Worm (Caenorhabditis elegans): ENCODE results near the gene T07D3.9.
"Not testable (repeated sequence)": the region's sequence is repeated elsewhere in the genome, so short reads cannot be mapped to it uniquely, and the experiment has no call there.

The T07D3.9 gene

ce11 chrII:900720-901332 is at the start of gene T07D3.9:
Gene T07D3.9, minus strand, starts transcription at chrII:900913.
- TF ChIP-seq him-1 (tag; optimal IDR thresholded peaks at IDR 0.05) (no peak), W03F9.2 (tag; optimal IDR thresholded peaks at IDR 0.05) (no peak), dao-5 (tag; optimal IDR thresholded peaks at IDR 0.05) (no peak)

ce11 chrII:950374-950773 is 49.7 kb upstream of the T07D3.9 start:
- TF ChIP-seq him-1 (tag; optimal IDR thresholded peaks at IDR 0.05) (no peak), W03F9.2 (tag; optimal IDR thresholded peaks at IDR 0.05) (no peak), dao-5 (tag; optimal IDR thresholded peaks at IDR 0.05) (no peak)

- TF ChIP-seq dao-5 (tag; optimal IDR thresholded peaks at IDR 0.05) (no peak), him-1 (tag; optimal IDR thresholded peaks at IDR 0.05) (no peak), W03F9.2 (tag; optimal IDR thresholded peaks at IDR 0.05) (no peak)
Observed at ce11 chrII:948091-948490, 47.4 kb upstream of the T07D3.9 start, which contains the start of gene fbxc-32. Gene fbxc-32, minus strand, starts transcription at chrII:948191.

ce11 chrII:943773-944172 is 43.1 kb upstream of the T07D3.9 start, which contains the start of gene clec-43:
Gene clec-43, plus strand, starts transcription at chrII:944066.
- TF ChIP-seq W03F9.2 (tag; optimal IDR thresholded peaks at IDR 0.05): no peak
- TF ChIP-seq him-1 (tag; optimal IDR thresholded peaks at IDR 0.05): no peak
- no peak for TF ChIP-seq dao-5 (tag; optimal IDR thresholded peaks at IDR 0.05)

- TF ChIP-seq dao-5 (tag; optimal IDR thresholded peaks at IDR 0.05) (no peak), him-1 (tag; optimal IDR thresholded peaks at IDR 0.05) (no peak), W03F9.2 (tag; optimal IDR thresholded peaks at IDR 0.05) (no peak)
Observed at ce11 chrII:940779-941178, 40.1 kb upstream of the T07D3.9 start, which contains the start of gene fbxc-36. Gene fbxc-36, plus strand, starts transcription at chrII:940983.

- no peak for TF ChIP-seq dao-5 (tag; optimal IDR thresholded peaks at IDR 0.05)
Observed at ce11 chrII:938549-938948, 37.8 kb upstream of the T07D3.9 start, which contains the start of gene R07C3.3. Gene R07C3.3, plus strand, starts transcription at chrII:938849.

- TF ChIP-seq him-1 (tag; optimal IDR thresholded peaks at IDR 0.05) (no peak), W03F9.2 (tag; optimal IDR thresholded peaks at IDR 0.05) (no peak), dao-5 (tag; optimal IDR thresholded peaks at IDR 0.05) (no peak)
Observed at ce11 chrII:937265-937664, 36.6 kb upstream of the T07D3.9 start.

- no peak for TF ChIP-seq W03F9.2 (tag; optimal IDR thresholded peaks at IDR 0.05)
- no peak for TF ChIP-seq him-1 (tag; optimal IDR thresholded peaks at IDR 0.05)
- no peak for TF ChIP-seq dao-5 (tag; optimal IDR thresholded peaks at IDR 0.05)
Observed at ce11 chrII:932718-933117, 32.0 kb upstream of the T07D3.9 start, which contains the start of gene acs-15. Gene acs-15, plus strand, starts transcription at chrII:933018.

- TF ChIP-seq W03F9.2, him-1, dao-5 (tag; optimal IDR thresholded peaks at IDR 0.05): not testable (repeated sequence)
Observed at ce11 chrII:930871-931270, 30.2 kb upstream of the T07D3.9 start, which contains the start of gene fbxc-34. Gene fbxc-34, plus strand, starts transcription at chrII:931171.

ce11 chrII:927331-927730 is 26.6 kb upstream of the T07D3.9 start, which contains the start of gene R07C3.13:
Gene R07C3.13, minus strand, starts transcription at chrII:927431.
- no peak for TF ChIP-seq W03F9.2 (tag; optimal IDR thresholded peaks at IDR 0.05)
- TF ChIP-seq dao-5 (tag; optimal IDR thresholded peaks at IDR 0.05): no peak
- TF ChIP-seq him-1 (tag; optimal IDR thresholded peaks at IDR 0.05): no peak

ce11 chrII:923521-923920 is 22.8 kb upstream of the T07D3.9 start, which contains the start of gene fbxc-28:
Gene fbxc-28, plus strand, starts transcription at chrII:923821.
- TF ChIP-seq him-1 (tag; optimal IDR thresholded peaks at IDR 0.05): no peak
- TF ChIP-seq W03F9.2 (tag; optimal IDR thresholded peaks at IDR 0.05): no peak
- TF ChIP-seq dao-5 (tag; optimal IDR thresholded peaks at IDR 0.05): no peak

ce11 chrII:922778-923177 is 22.1 kb upstream of the T07D3.9 start:
- no peak for TF ChIP-seq dao-5 (tag; optimal IDR thresholded peaks at IDR 0.05)
- no peak for TF ChIP-seq W03F9.2 (tag; optimal IDR thresholded peaks at IDR 0.05)
- TF ChIP-seq him-1 (tag; optimal IDR thresholded peaks at IDR 0.05): no peak

- TF ChIP-seq W03F9.2 (tag; optimal IDR thresholded peaks at IDR 0.05): no peak
- TF ChIP-seq him-1 (tag; optimal IDR thresholded peaks at IDR 0.05): no peak
- TF ChIP-seq dao-5 (tag; optimal IDR thresholded peaks at IDR 0.05): no peak
Observed at ce11 chrII:920326-920725, 19.6 kb upstream of the T07D3.9 start.

- TF ChIP-seq dao-5 (tag; optimal IDR thresholded peaks at IDR 0.05) (no peak), W03F9.2 (tag; optimal IDR thresholded peaks at IDR 0.05) (no peak), him-1 (tag; optimal IDR thresholded peaks at IDR 0.05) (no peak)
Observed at ce11 chrII:917324-917723, 16.6 kb upstream of the T07D3.9 start, which contains the start of gene fbxc-30. Gene fbxc-30, plus strand, starts transcription at chrII:917624.

ce11 chrII:915780-916179 is 15.1 kb upstream of the T07D3.9 start, which contains the start of gene fbxc-29:
Gene fbxc-29, plus strand, starts transcription at chrII:916080.
- TF ChIP-seq dao-5 (tag; optimal IDR thresholded peaks at IDR 0.05): no peak
- TF ChIP-seq W03F9.2 (tag; optimal IDR thresholded peaks at IDR 0.05): no peak
- no peak for TF ChIP-seq him-1 (tag; optimal IDR thresholded peaks at IDR 0.05)

Measured in whole organism, L4/young adult.